Worm (Caenorhabditis elegans) whole organism, young adult: ENCODE measurements around the gene sri-57.

Experiments
- B0336.3 ChIP-seq: fragments of 200-800 bp; sonication (Bioruptor generic); IDR thresholded peaks from 2 replicates; pipeline ENCODE4 v1.3.6; 2022; ENCODE audit warnings: missing genetic modification characterization, missing compliant biosample characterization
- C17E4.6 ChIP-seq: fragments of 200-800 bp; sonication (Bioruptor generic); IDR thresholded peaks from 2 replicates; pipeline ENCODE4 v1.3.6; 2022; ENCODE audit warnings: missing genetic modification reagents, missing genetic modification characterization, missing compliant biosample characterization
- ccch-3 ChIP-seq: fragments of 200-800 bp; sonication (Bioruptor generic); optimal IDR thresholded peaks from 2 replicates; lab custom pipeline; 2018; ENCODE audit warnings: mild to moderate bottlenecking, missing genetic modification characterization, missing compliant biosample characterization
- egrh-3 ChIP-seq: fragments of 200-800 bp; sonication (Bioruptor generic); IDR thresholded peaks from 2 replicates; pipeline ENCODE4 v1.3.6; 2022; ENCODE audit warnings: missing genetic modification reagents, missing genetic modification characterization, missing compliant biosample characterization
- ets-4 ChIP-seq: fragments of 200-800 bp; sonication (Bioruptor generic); optimal IDR thresholded peaks from 2 replicates; lab custom pipeline; 2018; ENCODE audit warnings: mild to moderate bottlenecking, missing genetic modification characterization, missing compliant biosample characterization

DNA sequence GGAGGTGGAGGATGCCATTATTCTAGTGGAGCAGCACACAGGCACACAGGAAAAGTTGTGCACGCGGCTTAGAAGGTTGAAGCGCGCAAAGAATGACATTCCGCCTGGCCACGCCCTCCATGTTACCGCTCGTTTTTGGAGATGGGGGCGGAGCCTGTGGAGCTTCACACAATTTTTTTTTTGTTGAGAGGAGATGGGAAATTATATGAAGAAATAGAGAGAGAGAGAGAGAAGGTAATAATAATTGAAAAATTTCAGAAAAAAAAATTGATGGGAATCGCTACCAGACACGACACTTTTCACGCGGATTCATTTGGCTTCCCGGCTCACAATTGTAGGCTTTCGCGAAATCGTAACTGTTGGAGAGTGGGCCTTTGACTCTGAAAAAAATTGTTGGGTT lies 45.1 kb upstream of the sri-57 start, which contains the start of gene T05A8.3:
- TF ChIP-seq ccch-3 (no peak), C17E4.6 (no peak), egrh-3 (GFP tag; lab: Robert Waterston, UW) (no peak), B0336.3 (GFP tag; lab: Robert Waterston, UW) (no peak), ets-4 (GFP tag; lab: Kevin White, UChicago) (no peak)
